Fruit fly (Drosophila melanogaster) whole organism, pupa: ENCODE measurements around the gene CG42818.

ENCODE experiments used
- CG14655 ChIP-seq: fragments of 200-800 bp; sonication (Bioruptor generic); optimal IDR thresholded peaks from 3 replicates; lab custom pipeline; 2017; ENCODE audit warnings: mild to moderate bottlenecking, missing biosample characterization, missing genetic modification reagents, missing genetic modification characterization
- CG8159 ChIP-seq: fragments of 200-800 bp; sonication (Bioruptor generic); optimal IDR thresholded peaks from 3 replicates; lab custom pipeline; 2018; ENCODE audit warnings: missing biosample characterization, mild to moderate bottlenecking, missing genetic modification characterization, moderate library complexity
- Pif1A ChIP-seq: fragments of 200-800 bp; sonication (Bioruptor generic); optimal IDR thresholded peaks from 3 replicates; lab custom pipeline; 2016; ENCODE audit warnings: missing biosample characterization, missing genetic modification characterization
- gl ChIP-seq: fragments of 200-800 bp; sonication (Bioruptor generic); optimal IDR thresholded peaks from 2 replicates; lab custom pipeline; 2018; ENCODE audit warnings: missing biosample characterization, mild to moderate bottlenecking, missing genetic modification characterization

dm6 chr2L:16257227-16258071 is 15.7 kb downstream of the CG42818 start, which contains the start of the genes PRL-1 and EndoGI:
- TF ChIP-seq CG8159 (tag; lab: Kevin White, UChicago): peak; percentile 81
- TF ChIP-seq Pif1A (GFP tag; lab: Kevin White, UChicago): peak; percentile 68
- no peak for TF ChIP-seq CG14655 (GFP tag; lab: Kevin White, UChicago)
- TF ChIP-seq gl (tag; lab: Kevin White, UChicago): peak; percentile 10
